Worm (Caenorhabditis elegans) whole organism, young adult: ENCODE results near the gene epac-1.

Source experiments
- B0261.1 ChIP-seq: sonication (generic microtip); optimal IDR thresholded peaks from 2 replicates; lab custom pipeline; 2016; ENCODE audit warnings: mild to moderate bottlenecking, missing genetic modification characterization, moderate library complexity, missing compliant biosample characterization
- B0336.3 ChIP-seq: fragments of 200-800 bp; sonication (Bioruptor generic); IDR thresholded peaks from 2 replicates; pipeline ENCODE4 v1.3.6; 2022; ENCODE audit warnings: missing genetic modification characterization, missing compliant biosample characterization
- D2030.7 ChIP-seq: fragments of 200-800 bp; sonication (Bioruptor generic); IDR thresholded peaks from 2 replicates; pipeline ENCODE4 v1.3.6; 2022; ENCODE audit warnings: missing genetic modification reagents, missing genetic modification characterization, missing compliant biosample characterization
- F37B4.10 ChIP-seq: fragments of 200-800 bp; sonication (Bioruptor generic); IDR thresholded peaks from 2 replicates; pipeline ENCODE4 v1.3.6; 2022; ENCODE audit warnings: missing genetic modification characterization, missing compliant biosample characterization
- F49E8.2 ChIP-seq: sonication (generic microtip); optimal IDR thresholded peaks from 3 replicates; lab custom pipeline; 2017; ENCODE audit warnings: missing genetic modification characterization, mild to moderate bottlenecking, missing compliant biosample characterization, antibody characterized with exemption, moderate library complexity; ENCODE audit not compliant: insufficient read depth
- F55B11.4 ChIP-seq: sonication (generic microtip); optimal IDR thresholded peaks from 2 replicates; lab custom pipeline; 2016; ENCODE audit warnings: missing compliant biosample characterization, missing genetic modification characterization, borderline replicate concordance; ENCODE audit not compliant: insufficient read depth
- F57A8.1 ChIP-seq: fragments of 200-800 bp; sonication (Bioruptor generic); optimal IDR thresholded peaks from 2 replicates; lab custom pipeline; 2018; ENCODE audit warnings: mild to moderate bottlenecking, missing genetic modification characterization, moderate library complexity, missing compliant biosample characterization
- K12H6.12 ChIP-seq: fragments of 200-800 bp; sonication (Bioruptor generic); optimal IDR thresholded peaks from 2 replicates; lab custom pipeline; 2018; ENCODE audit warnings: mild to moderate bottlenecking, missing genetic modification characterization, missing compliant biosample characterization
- T07F8.4 ChIP-seq: sonication (generic microtip); optimal IDR thresholded peaks from 2 replicates; lab custom pipeline; 2016; ENCODE audit warnings: mild to moderate bottlenecking, missing genetic modification characterization, moderate library complexity, missing compliant biosample characterization
- T26A5.8 ChIP-seq: sonication (generic microtip); optimal IDR thresholded peaks from 2 replicates; lab custom pipeline; 2016; ENCODE audit warnings: missing genetic modification characterization, missing compliant biosample characterization
- aptf-2 ChIP-seq: fragments of 200-800 bp; sonication (Bioruptor generic); conservative IDR thresholded peaks from 2 replicates; pipeline ENCODE4 v1.3.6; 2022; ENCODE audit warnings: missing genetic modification reagents, missing genetic modification characterization, missing compliant biosample characterization
- athp-1 ChIP-seq: sonication (generic microtip); optimal IDR thresholded peaks from 2 replicates; lab custom pipeline; 2017; ENCODE audit warnings: mild to moderate bottlenecking, missing genetic modification characterization, missing compliant biosample characterization
- cebp-1 ChIP-seq, 2 experiments: fragments of 200-800 bp in 1 of 2; sonication (Bioruptor generic) in 1 of 2; sonication (generic microtip) in 1 of 2; IDR thresholded peaks in 1 of 2; optimal IDR thresholded peaks in 1 of 2; 2 replicates each; pipeline versions ENCODE4 v1.3.6 to Lab custom; 2017 to 2022; ENCODE audit warnings: missing compliant biosample characterization in 2 of 2, missing genetic modification characterization in 2 of 2, mild to moderate bottlenecking in 1 of 2, missing genetic modification reagents in 1 of 2, moderate library complexity in 1 of 2
- ceh-40 ChIP-seq: fragments of 200-800 bp; sonication (Bioruptor generic); IDR thresholded peaks from 2 replicates; pipeline ENCODE4 v1.3.6; 2022; ENCODE audit warnings: missing genetic modification characterization, missing compliant biosample characterization
- ceh-58 ChIP-seq: fragments of 200-800 bp; sonication (Bioruptor generic); IDR thresholded peaks from 2 replicates; pipeline ENCODE4 v1.3.6; 2022; ENCODE audit warnings: missing genetic modification characterization, missing compliant biosample characterization
- dpl-1 ChIP-seq: fragments of 150-350 bp; optimal IDR thresholded peaks from 2 replicates; lab custom pipeline; 2014; ENCODE audit warnings: missing biosample characterization, missing genetic modification reagents, missing genetic modification characterization
- egl-18 ChIP-seq: fragments of 200-800 bp; sonication (Bioruptor generic); IDR thresholded peaks from 2 replicates; pipeline ENCODE4 v1.3.6; 2022; ENCODE audit warnings: missing genetic modification reagents, missing genetic modification characterization, missing compliant biosample characterization
- gei-17 ChIP-seq: fragments of 200-800 bp; sonication (Bioruptor generic); optimal IDR thresholded peaks from 2 replicates; lab custom pipeline; 2018; ENCODE audit warnings: mild to moderate bottlenecking, missing genetic modification characterization, missing compliant biosample characterization
- hlh-12 ChIP-seq: sonication (generic microtip); optimal IDR thresholded peaks from 2 replicates; lab custom pipeline; 2016; ENCODE audit warnings: missing genetic modification characterization, missing compliant biosample characterization
- hmg-1.2 ChIP-seq: fragments of 200-800 bp; sonication (Bioruptor generic); IDR thresholded peaks from 2 replicates; pipeline ENCODE4 v1.3.6; 2022; ENCODE audit warnings: missing genetic modification reagents, missing genetic modification characterization, missing compliant biosample characterization
- lin-26 ChIP-seq: fragments of 200-800 bp; sonication (Bioruptor generic); IDR thresholded peaks from 2 replicates; pipeline ENCODE4 v1.3.6; 2022; ENCODE audit warnings: missing genetic modification reagents, missing genetic modification characterization, missing compliant biosample characterization
- lin-35 ChIP-seq, 3 experiments: fragments of 150-350 bp in 2 of 3; sonication (generic microtip) in 1 of 3; optimal IDR thresholded peaks; 2 replicates each; lab custom pipeline; 2014 to 2018; ENCODE audit warnings: missing biosample characterization in 3 of 3, missing genetic modification characterization in 3 of 3, missing genetic modification reagents in 3 of 3
- lin-40 ChIP-seq: sonication (generic microtip); optimal IDR thresholded peaks from 2 replicates; lab custom pipeline; 2016; ENCODE audit warnings: missing genetic modification characterization, mild to moderate bottlenecking, missing compliant biosample characterization, missing genotype, missing genetic modification reagents
- lin-54 ChIP-seq: fragments of 200-800 bp; sonication (Bioruptor generic); optimal IDR thresholded peaks from 2 replicates; lab custom pipeline; 2018; ENCODE audit warnings: mild to moderate bottlenecking, missing genetic modification characterization, missing compliant biosample characterization
- mes-4 ChIP-seq: sonication (generic microtip); optimal IDR thresholded peaks from 2 replicates; lab custom pipeline; 2016; ENCODE audit warnings: missing genotype, missing genetic modification characterization, missing compliant biosample characterization
- nfya-2 ChIP-seq: fragments of 200-800 bp; sonication (Bioruptor generic); IDR thresholded peaks from 2 replicates; pipeline ENCODE4 v1.3.6; 2022; ENCODE audit warnings: missing genetic modification reagents, missing genetic modification characterization, missing compliant biosample characterization
- nhr-179 ChIP-seq: sonication (generic microtip); optimal IDR thresholded peaks from 2 replicates; lab custom pipeline; 2016; ENCODE audit warnings: mild to moderate bottlenecking, missing genetic modification characterization, missing compliant biosample characterization
- nhr-27 ChIP-seq: fragments of 200-800 bp; sonication (Bioruptor generic); optimal IDR thresholded peaks from 2 replicates; lab custom pipeline; 2018; ENCODE audit warnings: mild to moderate bottlenecking, missing genetic modification characterization, moderate library complexity, missing compliant biosample characterization
- repo-1 ChIP-seq: sonication (generic microtip); optimal IDR thresholded peaks from 2 replicates; lab custom pipeline; 2017; ENCODE audit warnings: mild to moderate bottlenecking, missing genetic modification characterization, missing compliant biosample characterization
- sdz-38 ChIP-seq: sonication (generic microtip); optimal IDR thresholded peaks from 2 replicates; lab custom pipeline; 2016; ENCODE audit warnings: missing genotype, missing genetic modification characterization, missing compliant biosample characterization
- snpc-1.3 ChIP-seq: sonication (generic microtip); optimal IDR thresholded peaks from 2 replicates; lab custom pipeline; 2017; ENCODE audit warnings: missing genetic modification characterization, mild to moderate bottlenecking, missing compliant biosample characterization, antibody characterized with exemption, moderate library complexity, missing genotype, missing genetic modification reagents; ENCODE audit not compliant: insufficient read depth
- tlf-1 ChIP-seq: fragments of 200-800 bp; sonication (Bioruptor generic); optimal IDR thresholded peaks from 2 replicates; lab custom pipeline; 2018; ENCODE audit warnings: mild to moderate bottlenecking, missing genetic modification characterization, missing compliant biosample characterization
- unc-62 ChIP-seq: fragments of 150-350 bp; optimal IDR thresholded peaks from 2 replicates; lab custom pipeline; 2014; ENCODE audit warnings: missing biosample characterization, missing genetic modification reagents, missing genetic modification characterization
- zfh-2 ChIP-seq: fragments of 200-800 bp; sonication (Bioruptor generic); conservative IDR thresholded peaks from 2 replicates; pipeline ENCODE4 v1.3.6; 2022; ENCODE audit warnings: missing genetic modification reagents, missing genetic modification characterization, missing compliant biosample characterization
- ztf-18 ChIP-seq: sonication (generic microtip); optimal IDR thresholded peaks from 2 replicates; lab custom pipeline; 2016; ENCODE audit warnings: missing genotype, mild to moderate bottlenecking, missing genetic modification characterization, missing compliant biosample characterization
- ztf-25 ChIP-seq: fragments of 200-800 bp; sonication (Bioruptor generic); IDR thresholded peaks from 2 replicates; pipeline ENCODE4 v1.3.6; 2022; ENCODE audit warnings: missing genetic modification reagents, missing genetic modification characterization, missing compliant biosample characterization

The epac-1 gene

ce11 chrIII:10188912-10189311, at the start of gene epac-1:
Gene epac-1, plus strand, starts transcription at chrIII:10189212.
- TF ChIP-seq ztf-25 (no peak), K12H6.12 (no peak), dpl-1 (GFP tag; lab: Kevin White, UChicago) (no peak), nfya-2 (GFP tag; lab: Robert Waterston, UW) (no peak), F49E8.2 (no peak), egl-18 (no peak), gei-17 (GFP tag; lab: Kevin White, UChicago) (no peak), hmg-1.2 (no peak), mes-4 (tag; lab: Kevin White, UChicago) (no peak), repo-1 (tag; lab: Kevin White, UChicago) (no peak), lin-40 (tag; lab: Kevin White, UChicago) (no peak), cebp-1 (GFP tag; IDR thresholded peaks at IDR 0.05; lab: Robert Waterston, UW) (no peak), cebp-1 (tag; optimal IDR thresholded peaks at IDR 0.05; lab: Kevin White, UChicago) (no peak), B0261.1 (tag; lab: Kevin White, UChicago) (no peak), F37B4.10 (GFP tag; lab: Robert Waterston, UW) (no peak), unc-62 (GFP tag; lab: Kevin White, UChicago) (no peak), nhr-27 (no peak)

ce11 chrIII:10140732-10141131, 48.3 kb upstream of the epac-1 start, which contains the start of gene K08E5.6:
Gene K08E5.6, plus strand, starts transcription at chrIII:10141032.
- TF ChIP-seq hlh-12 (tag; lab: Kevin White, UChicago) (no peak), lin-26 (GFP tag; lab: Robert Waterston, UW) (no peak), F57A8.1 (no peak), snpc-1.3 (tag; lab: Kevin White, UChicago) (no peak), T07F8.4 (tag; lab: Kevin White, UChicago) (no peak), ztf-18 (tag; lab: Kevin White, UChicago) (no peak), ceh-58 (no peak)

ce11 chrIII:10146701-10147100, 42.3 kb upstream of the epac-1 start, which contains the start of gene K08E5.1:
Gene K08E5.1, minus strand, starts transcription at chrIII:10146801.
- TF ChIP-seq tlf-1 (GFP tag; lab: Kevin White, UChicago) (no peak), nhr-179 (tag; lab: Kevin White, UChicago) (no peak), B0336.3 (GFP tag; lab: Robert Waterston, UW) (no peak), ceh-40 (GFP tag; lab: Robert Waterston, UW) (no peak), repo-1 (tag; lab: Kevin White, UChicago) (no peak), hmg-1.2 (peak; percentile 22; the same call in 1 of the 2 replicates), aptf-2 (GFP tag; lab: Robert Waterston, UW) (no peak)

- TF ChIP-seq F55B11.4 (tag; lab: Kevin White, UChicago) (no peak), D2030.7 (GFP tag; lab: Robert Waterston, UW) (no peak), athp-1 (tag; lab: Kevin White, UChicago) (no peak)
- TF ChIP-seq, all 124 proteins: peak for 0
Measured at ce11 chrIII:10149910-10150309, 39.1 kb upstream of the epac-1 start.

ce11 chrIII:10150710-10151109, 38.3 kb upstream of the epac-1 start:
- TF ChIP-seq T26A5.8 (tag; lab: Kevin White, UChicago) = no peak
- no peak for TF ChIP-seq lin-35 (GFP tag; optimal IDR thresholded peaks at IDR 0.05; lab: Kevin White, UChicago)
- no peak for TF ChIP-seq lin-54 (GFP tag; lab: Kevin White, UChicago)
- TF ChIP-seq zfh-2 = no peak
- no peak for TF ChIP-seq sdz-38 (tag; lab: Kevin White, UChicago)
- TF ChIP-seq, all 124 proteins: peak for 0
